Fruit fly (Drosophila melanogaster): ENCODE measurements around the gene CG31883.

Gene CG31883

dm6 chr2L:9493375-9494263 lies 34.7 kb upstream of the CG31883 start:
- TF ChIP-seq psq (GFP tag; optimal IDR thresholded peaks at IDR 0.05) (peak; percentile 97), OdsH (GFP tag; optimal IDR thresholded peaks at IDR 0.05) (peak; percentile 23), h (GFP tag; optimal IDR thresholded peaks at IDR 0.05) (peak; percentile 71), HLH106 (tag; optimal IDR thresholded peaks at IDR 0.05) (peak; percentile 73), dmrt93B (GFP tag; optimal IDR thresholded peaks at IDR 0.05) (peak; percentile 16), Jra (GFP tag; optimal IDR thresholded peaks at IDR 0.05) (no peak), Rel (GFP tag; optimal IDR thresholded peaks at IDR 0.05) (no peak), Rel (tag; optimal IDR thresholded peaks at IDR 0.05) (peak; percentile 78), pan (optimal IDR thresholded peaks at IDR 0.05) (no peak), Dfd (GFP tag; optimal IDR thresholded peaks at IDR 0.05) (no peak), N (GFP tag; optimal IDR thresholded peaks at IDR 0.05) (peak; percentile 32), Myc (optimal IDR thresholded peaks at IDR 0.05) (no peak), br (GFP tag; optimal IDR thresholded peaks at IDR 0.05) (no peak), Hr83 (GFP tag; optimal IDR thresholded peaks at IDR 0.05; ENCODE audit: poor library complexity, severe bottlenecking) (peak; percentile 19), Mio (GFP tag; optimal IDR thresholded peaks at IDR 0.05) (no peak), brk (GFP tag; optimal IDR thresholded peaks at IDR 0.05) (peak; percentile 14), woc (GFP tag; optimal IDR thresholded peaks at IDR 0.05) (peak; percentile 47), ey (GFP tag; optimal IDR thresholded peaks at IDR 0.05) (peak; percentile 63), sage (GFP tag; optimal IDR thresholded peaks at IDR 0.05) (peak; percentile 10), fru (GFP tag; optimal IDR thresholded peaks at IDR 0.05) (peak; percentile 63), Hnf4 (GFP tag; optimal IDR thresholded peaks at IDR 0.05) (no peak), CG32264 (GFP tag; optimal IDR thresholded peaks at IDR 0.05) (peak; percentile 11), CrebA (GFP tag; optimal IDR thresholded peaks at IDR 0.05; ENCODE audit: borderline replicate concordance) (no peak), Vsx2 (GFP tag; optimal IDR thresholded peaks at IDR 0.05; ENCODE audit: partially characterized antibody) (no peak), CG9705 (GFP tag; optimal IDR thresholded peaks at IDR 0.05) (peak; percentile 35), lola (GFP tag; optimal IDR thresholded peaks at IDR 0.05) (no peak), Dif (GFP tag; optimal IDR thresholded peaks at IDR 0.05; ENCODE audit: partially characterized antibody) (peak; percentile 63), usp (GFP tag; optimal IDR thresholded peaks at IDR 0.05) (no peak), foxo (GFP tag; optimal IDR thresholded peaks at IDR 0.05) (peak in 1 of 2 experiments; percentile 59), sv (GFP tag; optimal IDR thresholded peaks at IDR 0.05) (no peak), dsf (GFP tag; optimal IDR thresholded peaks at IDR 0.05; ENCODE audit: borderline replicate concordance) (no peak), tai (GFP tag; optimal IDR thresholded peaks at IDR 0.05) (no peak), rgr (GFP tag; optimal IDR thresholded peaks at IDR 0.05) (peak; percentile 16), Sp1 (GFP tag; optimal IDR thresholded peaks at IDR 0.05) (peak; percentile 53), Hr78 (GFP tag; optimal IDR thresholded peaks at IDR 0.05) (no peak), dl (GFP tag; optimal IDR thresholded peaks at IDR 0.05; ENCODE audit: insufficient read depth in 1 of 2, partially characterized antibody in 2 of 2) (no peak), GATAd (GFP tag; optimal IDR thresholded peaks at IDR 0.05) (no peak), jim (GFP tag; optimal IDR thresholded peaks at IDR 0.05) (peak; percentile 60), Abd-B (GFP tag; optimal IDR thresholded peaks at IDR 0.05) (no peak)

- TF ChIP-seq dmrt93B (GFP tag; optimal IDR thresholded peaks at IDR 0.05) (no peak), Myc (optimal IDR thresholded peaks at IDR 0.05) (peak; percentile 19), Hr83 (GFP tag; optimal IDR thresholded peaks at IDR 0.05; ENCODE audit: poor library complexity, severe bottlenecking) (no peak), Mio (GFP tag; optimal IDR thresholded peaks at IDR 0.05) (no peak), CG9705 (GFP tag; optimal IDR thresholded peaks at IDR 0.05) (peak; percentile 35), CrebA (GFP tag; optimal IDR thresholded peaks at IDR 0.05; ENCODE audit: borderline replicate concordance) (no peak), h (GFP tag; optimal IDR thresholded peaks at IDR 0.05) (no peak), rgr (GFP tag; optimal IDR thresholded peaks at IDR 0.05) (no peak), sage (GFP tag; optimal IDR thresholded peaks at IDR 0.05) (no peak), foxo (GFP tag; optimal IDR thresholded peaks at IDR 0.05) (peak in 1 of 2 experiments; percentile 13), Rel (GFP tag; optimal IDR thresholded peaks at IDR 0.05) (no peak), Rel (tag; optimal IDR thresholded peaks at IDR 0.05) (no peak), HLH106 (tag; optimal IDR thresholded peaks at IDR 0.05) (peak; percentile 51), fru (GFP tag; optimal IDR thresholded peaks at IDR 0.05) (no peak), woc (GFP tag; optimal IDR thresholded peaks at IDR 0.05) (peak; percentile 29), OdsH (GFP tag; optimal IDR thresholded peaks at IDR 0.05) (no peak), sv (GFP tag; optimal IDR thresholded peaks at IDR 0.05) (no peak), pan (optimal IDR thresholded peaks at IDR 0.05) (no peak), Vsx2 (GFP tag; optimal IDR thresholded peaks at IDR 0.05; ENCODE audit: partially characterized antibody) (no peak), ey (GFP tag; optimal IDR thresholded peaks at IDR 0.05) (peak; percentile 4), jim (GFP tag; optimal IDR thresholded peaks at IDR 0.05) (no peak), br (GFP tag; optimal IDR thresholded peaks at IDR 0.05) (no peak), psq (GFP tag; optimal IDR thresholded peaks at IDR 0.05) (peak; percentile 83), GATAd (GFP tag; optimal IDR thresholded peaks at IDR 0.05) (no peak), Sp1 (GFP tag; optimal IDR thresholded peaks at IDR 0.05) (no peak)
Measured at dm6 chr2L:9494663-9495417, 33.5 kb upstream of the CG31883 start, which contains the start of gene Gdi. Gdi (minus strand) TSS chr2L:9494876.

All from whole organism, wandering third instar larva.